Fruit fly (Drosophila melanogaster): ENCODE data around the gene pira.
A peak's percentile ranks its signal among the peaks of the same experiment; 100 is the strongest.

pira gene

dm6 chrX:12754348-12754733, 9.1 kb downstream of the pira start (continued):
- peak; percentile 87 for TF ChIP-seq tio (GFP tag; optimal IDR thresholded peaks at IDR 0.05)
- TF ChIP-seq wek (GFP tag; optimal IDR thresholded peaks at IDR 0.05) = no peak
- peak; percentile 97 for TF ChIP-seq dysf (GFP tag; IDR thresholded peaks at IDR 0.05)
- peak in 1 of 3 experiments; percentile 67 for TF ChIP-seq lola (GFP tag; optimal IDR thresholded peaks at IDR 0.05)
- peak; percentile 96 for TF ChIP-seq CG16779 (GFP tag; IDR thresholded peaks at IDR 0.05)
- peak; percentile 75; the same call in 1 of the 3 replicates for TF ChIP-seq gce (GFP tag; IDR thresholded peaks at IDR 0.05)
- TF ChIP-seq sr (GFP tag; IDR thresholded peaks at IDR 0.05) = peak; percentile 69; the same call in 2 of the 3 replicates
- TF ChIP-seq mld (GFP tag; IDR thresholded peaks at IDR 0.05; ENCODE audit: partially characterized antibody) = no peak
- peak; percentile 89 for TF ChIP-seq Awh (GFP tag; IDR thresholded peaks at IDR 0.05)
- TF ChIP-seq row (GFP tag; IDR thresholded peaks at IDR 0.05) = peak; percentile 98
- peak; percentile 57 for TF ChIP-seq twi (tag; optimal IDR thresholded peaks at IDR 0.05)
- peak; percentile 13 for TF ChIP-seq BEAF-32 (GFP tag; optimal IDR thresholded peaks at IDR 0.05)
- TF ChIP-seq tna (GFP tag; IDR thresholded peaks at IDR 0.05; ENCODE audit: partially characterized antibody) = no peak
- TF ChIP-seq klu (GFP tag; IDR thresholded peaks at IDR 0.05) = peak; percentile 91
- peak; percentile 29 for TF ChIP-seq CG9876 (GFP tag; optimal IDR thresholded peaks at IDR 0.05)
- peak; percentile 95 for TF ChIP-seq CG12659 (GFP tag; optimal IDR thresholded peaks at IDR 0.05)
- peak; percentile 95 for TF ChIP-seq Hmr (GFP tag; optimal IDR thresholded peaks at IDR 0.05)
- TF ChIP-seq ranshi (GFP tag; IDR thresholded peaks at IDR 0.05) = peak; percentile 95
- TF ChIP-seq CG31388 (GFP tag; optimal IDR thresholded peaks at IDR 0.05) = peak; percentile 76
- TF ChIP-seq ara (GFP tag; IDR thresholded peaks at IDR 0.05) = peak; percentile 95
- TF ChIP-seq sim (GFP tag; IDR thresholded peaks at IDR 0.05) = 0 out of 2 replicates have a peak, but pooled peaks have one; percentile 57
- peak; percentile 83 for TF ChIP-seq vfl (GFP tag; optimal IDR thresholded peaks at IDR 0.05)
- TF ChIP-seq fd3F (GFP tag; optimal IDR thresholded peaks at IDR 0.05) = peak; percentile 90
- peak; percentile 71 for TF ChIP-seq pum (GFP tag; optimal IDR thresholded peaks at IDR 0.05)
- TF ChIP-seq CG3995 (GFP tag; optimal IDR thresholded peaks at IDR 0.05) = peak; percentile 61
- no peak for TF ChIP-seq CG12236 (GFP tag; optimal IDR thresholded peaks at IDR 0.05)
- TF ChIP-seq Dfd (GFP tag; optimal IDR thresholded peaks at IDR 0.05) = no peak
- no peak for TF ChIP-seq grn (GFP tag; optimal IDR thresholded peaks at IDR 0.05)
- peak; percentile 23 for TF ChIP-seq p53 (GFP tag; optimal IDR thresholded peaks at IDR 0.05)
- TF ChIP-seq lab (GFP tag; optimal IDR thresholded peaks at IDR 0.05) = peak; percentile 97
- no peak for TF ChIP-seq Trl (optimal IDR thresholded peaks at IDR 0.05)
- peak; percentile 78 for TF ChIP-seq Trl (GFP tag; optimal IDR thresholded peaks at IDR 0.05)
- peak; percentile 88 for TF ChIP-seq Usf (GFP tag; optimal IDR thresholded peaks at IDR 0.05)
- peak; percentile 99 for TF ChIP-seq Drgx (GFP tag; IDR thresholded peaks at IDR 0.05)
- TF ChIP-seq CG16863 (GFP tag; optimal IDR thresholded peaks at IDR 0.05) = peak; percentile 79
- peak; percentile 46 for TF ChIP-seq CG10565 (GFP tag; optimal IDR thresholded peaks at IDR 0.05)
- TF ChIP-seq gsb (GFP tag; IDR thresholded peaks at IDR 0.05) = peak; percentile 92
- TF ChIP-seq Ada2b (GFP tag; IDR thresholded peaks at IDR 0.05) = peak; percentile 96
- peak; percentile 89 for TF ChIP-seq az2 (GFP tag; optimal IDR thresholded peaks at IDR 0.05)
- TF ChIP-seq CG6683 (GFP tag; optimal IDR thresholded peaks at IDR 0.05) = peak; percentile 85
- peak; percentile 58 for TF ChIP-seq Mes4 (GFP tag; optimal IDR thresholded peaks at IDR 0.05)
- peak; percentile 92 for TF ChIP-seq CG9817 (tag; optimal IDR thresholded peaks at IDR 0.05)
- peak; percentile 96 for TF ChIP-seq rib (GFP tag; IDR thresholded peaks at IDR 0.05)
- TF ChIP-seq CG9932 (GFP tag; IDR thresholded peaks at IDR 0.05) = peak; percentile 98
- peak; percentile 86 for TF ChIP-seq wor (GFP tag; IDR thresholded peaks at IDR 0.05)
- TF ChIP-seq CG4730 (GFP tag; IDR thresholded peaks at IDR 0.05) = peak; percentile 93
- peak; percentile 27 for TF ChIP-seq Neu2 (GFP tag; optimal IDR thresholded peaks at IDR 0.05; ENCODE audit: borderline replicate concordance)
- TF ChIP-seq pb (GFP tag; optimal IDR thresholded peaks at IDR 0.05) = peak; percentile 22
- TF ChIP-seq ftz-f1 (GFP tag; optimal IDR thresholded peaks at IDR 0.05) = no peak
- peak in 1 of 2 experiments; percentile 41 for TF ChIP-seq crp (GFP tag; optimal IDR thresholded peaks at IDR 0.05)
- peak; percentile 80 for TF ChIP-seq CG1233 (GFP tag; optimal IDR thresholded peaks at IDR 0.05)

All from whole organism, embryonic.